Worm (Caenorhabditis elegans) whole organism, mixed stage, embryonic: ENCODE data around the gene C27B7.7.

Experiments used
- ces-1 ChIP-seq: fragments of 150-350 bp; optimal IDR thresholded peaks from 2 replicates; lab custom pipeline; 2014; ENCODE audit warnings: missing biosample characterization, missing genetic modification reagents, missing genetic modification characterization
- nhr-237 ChIP-seq: fragments of 150-350 bp; optimal IDR thresholded peaks from 2 replicates; lab custom pipeline; 2014; ENCODE audit warnings: missing biosample characterization, missing genetic modification characterization
- nhr-76 ChIP-seq: sonication (generic microtip); optimal IDR thresholded peaks from 2 replicates; lab custom pipeline; 2017; ENCODE audit warnings: missing biosample characterization, missing genetic modification characterization
- snpc-4 ChIP-seq: fragments of 150-350 bp; optimal IDR thresholded peaks from 2 replicates; lab custom pipeline; 2014; ENCODE audit warnings: missing biosample characterization, missing genetic modification characterization
- ztf-11 ChIP-seq: fragments of 150-350 bp; optimal IDR thresholded peaks from 2 replicates; lab custom pipeline; 2014; ENCODE audit warnings: missing biosample characterization, missing genetic modification characterization

DNA sequence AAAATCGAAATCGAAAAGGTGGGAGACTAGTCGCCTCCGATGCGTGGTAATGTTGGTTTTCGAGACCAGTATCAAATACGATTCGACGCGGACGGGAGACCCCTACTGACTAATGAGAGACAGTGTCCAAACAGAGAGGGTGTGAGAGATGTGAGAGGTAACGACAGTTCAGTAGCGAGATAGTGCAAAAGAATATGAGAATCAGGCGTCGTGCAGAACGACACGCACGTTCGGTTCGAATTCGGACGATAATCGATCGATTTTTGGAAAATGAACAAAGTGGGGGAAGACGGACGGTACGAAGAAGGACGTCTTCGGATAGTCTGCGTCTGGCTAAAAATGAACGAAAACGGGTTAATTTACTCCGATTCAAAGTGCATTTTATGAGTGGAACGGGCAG is 15.1 kb downstream of the C27B7.7 start, which contains the start of gene D1046.16:
- TF ChIP-seq snpc-4 (no peak), ztf-11 (tag; lab: Kevin White, UChicago) (no peak), nhr-76 (tag; lab: Kevin White, UChicago) (no peak), ces-1 (GFP tag; lab: Kevin White, UChicago) (no peak), nhr-237 (tag; lab: Kevin White, UChicago) (no peak)
